Worm (Caenorhabditis elegans): ENCODE results near the gene Y25C1A.13.

DNA sequence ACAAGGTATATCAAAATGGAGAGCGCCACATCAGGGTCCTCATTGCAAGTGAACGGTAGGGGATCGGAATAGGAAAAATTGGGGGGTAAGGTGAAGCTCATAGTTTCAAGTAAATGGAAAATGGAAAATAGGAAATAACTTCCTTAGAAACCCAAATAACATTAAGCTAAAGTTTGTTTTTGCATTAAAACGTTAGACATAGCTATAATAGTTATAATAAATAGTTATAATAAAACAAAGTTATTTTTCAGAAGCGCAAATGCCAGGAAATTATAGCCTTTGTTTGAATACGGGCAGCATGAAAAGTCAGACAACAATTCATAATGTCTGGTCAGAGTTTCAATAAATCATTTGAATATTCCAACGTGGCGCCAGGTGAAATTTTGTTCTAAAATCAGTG, 10.5 kb downstream of the Y25C1A.13 start, which contains the start of gene srg-24:
- TF ChIP-seq nhr-43 (tag; optimal IDR thresholded peaks at IDR 0.05; ENCODE audit: poor library complexity, severe bottlenecking) (no peak), ama-1 (optimal IDR thresholded peaks at IDR 0.05) (no peak)

Measured in whole organism, L3 larva.